Fruit fly (Drosophila melanogaster): ENCODE results near the gene CG7376.

The CG7376 gene

dm6 chr3L:6184884-6185438 lies 10.9 kb downstream of the CG7376 start, which contains the start of the genes D19B and CG43293 (continued):
- TF ChIP-seq emc (GFP tag; optimal IDR thresholded peaks at IDR 0.05), result peak; percentile 31
- peak; percentile 78 for TF ChIP-seq Max (GFP tag; optimal IDR thresholded peaks at IDR 0.05)
- peak; percentile 73 for TF ChIP-seq dimm (GFP tag; IDR thresholded peaks at IDR 0.05)
- no peak for TF ChIP-seq Dfd (GFP tag; optimal IDR thresholded peaks at IDR 0.05)
- peak; percentile 73 for TF ChIP-seq CG7372 (GFP tag; IDR thresholded peaks at IDR 0.05)
- peak; percentile 84 for TF ChIP-seq Sry-β (GFP tag; optimal IDR thresholded peaks at IDR 0.05)
- peak; percentile 91 for TF ChIP-seq dysf (GFP tag; IDR thresholded peaks at IDR 0.05)
- peak; percentile 88 for TF ChIP-seq caup (GFP tag; optimal IDR thresholded peaks at IDR 0.05; ENCODE audit: severe bottlenecking)
- peak; percentile 87 for TF ChIP-seq Mad (GFP tag; optimal IDR thresholded peaks at IDR 0.05)
- peak; percentile 59 for TF ChIP-seq slou (GFP tag; optimal IDR thresholded peaks at IDR 0.05)
- TF ChIP-seq sim (GFP tag; IDR thresholded peaks at IDR 0.05), result peak; percentile 69
- TF ChIP-seq dm (GFP tag; optimal IDR thresholded peaks at IDR 0.05), result peak; percentile 91
- TF ChIP-seq CG13775 (GFP tag; optimal IDR thresholded peaks at IDR 0.05), result peak; percentile 89
- no peak for TF ChIP-seq kni (GFP tag; optimal IDR thresholded peaks at IDR 0.05)
- peak; percentile 50; the same call in 2 of the 3 replicates for TF ChIP-seq CG16813 (GFP tag; IDR thresholded peaks at IDR 0.05; ENCODE audit: partially characterized antibody)
- TF ChIP-seq CG5180 (GFP tag; optimal IDR thresholded peaks at IDR 0.05), result no peak
- peak; percentile 80 for TF ChIP-seq CG10274 (GFP tag; optimal IDR thresholded peaks at IDR 0.05)
- peak; percentile 91 for TF ChIP-seq bab2 (GFP tag; optimal IDR thresholded peaks at IDR 0.05)
- peak; percentile 69 for TF ChIP-seq E2f2 (GFP tag; IDR thresholded peaks at IDR 0.05)
- TF ChIP-seq fd96Cb (tag; optimal IDR thresholded peaks at IDR 0.05), result peak; percentile 83
- TF ChIP-seq inv (GFP tag; IDR thresholded peaks at IDR 0.05; ENCODE audit: partially characterized antibody), result 0 out of 2 replicates have a peak, but pooled peaks have one; percentile 14
- peak; percentile 78 for TF ChIP-seq CG10543 (GFP tag; optimal IDR thresholded peaks at IDR 0.05)
- peak; percentile 86 for TF ChIP-seq CG1024 (GFP tag; IDR thresholded peaks at IDR 0.05)
- TF ChIP-seq CG10431 (GFP tag; optimal IDR thresholded peaks at IDR 0.05), result peak; percentile 56
- TF ChIP-seq grau (tag; optimal IDR thresholded peaks at IDR 0.05), result peak; percentile 85
- peak; percentile 92 for TF ChIP-seq CG17359 (tag; optimal IDR thresholded peaks at IDR 0.05)
- TF ChIP-seq YL-1 (GFP tag; optimal IDR thresholded peaks at IDR 0.05), result peak; percentile 95
- peak; percentile 89 for TF ChIP-seq CG17829 (tag; optimal IDR thresholded peaks at IDR 0.05)
- peak; percentile 62 for TF ChIP-seq Deaf1 (tag; optimal IDR thresholded peaks at IDR 0.05)
- TF ChIP-seq CG6791 (GFP tag; IDR thresholded peaks at IDR 0.05; ENCODE audit: partially characterized antibody), result peak; percentile 59; the same call in 2 of the 3 replicates
- no peak for TF ChIP-seq odd (GFP tag; optimal IDR thresholded peaks at IDR 0.05)
- peak; percentile 78 for TF ChIP-seq danr (GFP tag; IDR thresholded peaks at IDR 0.05)
- peak; percentile 85 to 86 for TF ChIP-seq Hr51 (GFP tag; optimal IDR thresholded peaks at IDR 0.05)
- TF ChIP-seq psq (GFP tag; optimal IDR thresholded peaks at IDR 0.05), result peak; percentile 81
- peak; percentile 82 for TF ChIP-seq Taf1 (GFP tag; IDR thresholded peaks at IDR 0.05)
- TF ChIP-seq Hmr (GFP tag; optimal IDR thresholded peaks at IDR 0.05), result peak; percentile 90
- TF ChIP-seq B-H1 (GFP tag; IDR thresholded peaks at IDR 0.05), result peak; percentile 89
- peak; percentile 91 for TF ChIP-seq E2f1 (GFP tag; IDR thresholded peaks at IDR 0.05)
- TF ChIP-seq gcm (GFP tag; optimal IDR thresholded peaks at IDR 0.05), result peak; percentile 83
- TF ChIP-seq CG30020 (tag; optimal IDR thresholded peaks at IDR 0.05), result peak; percentile 53
- peak; percentile 84 for TF ChIP-seq tup (GFP tag; optimal IDR thresholded peaks at IDR 0.05)
- TF ChIP-seq ci (GFP tag; IDR thresholded peaks at IDR 0.05), result peak; percentile 97
- TF ChIP-seq sc (optimal IDR thresholded peaks at IDR 0.05), result no peak
- peak; percentile 65 for TF ChIP-seq sc (GFP tag; optimal IDR thresholded peaks at IDR 0.05)
- peak; percentile 84 for TF ChIP-seq CG5245 (GFP tag; optimal IDR thresholded peaks at IDR 0.05)
- TF ChIP-seq CG7556 (GFP tag; optimal IDR thresholded peaks at IDR 0.05), result peak; percentile 81
- peak; percentile 83 for TF ChIP-seq CG1647 (GFP tag; optimal IDR thresholded peaks at IDR 0.05)
- peak; percentile 82 to 90 for TF ChIP-seq bsh (GFP tag; optimal IDR thresholded peaks at IDR 0.05)
- peak; percentile 45; the same call in 1 of the 3 replicates for TF ChIP-seq CG7963 (GFP tag; IDR thresholded peaks at IDR 0.05; ENCODE audit: partially characterized antibody)
